Fruit fly (Drosophila melanogaster) whole organism, pupa: ENCODE results near the gene CG42346.
"Not testable (repeated sequence)": the region's sequence is repeated elsewhere in the genome, so short reads cannot be mapped to it uniquely, and the experiment has no call there.

ENCODE experiments used
- CG12605 ChIP-seq: fragments of 200-800 bp; sonication (Bioruptor generic); IDR thresholded peaks from 2 replicates; pipeline ENCODE4 v1.3.6; 2022; ENCODE audit warnings: missing biosample characterization, missing genetic modification characterization
- CG14655 ChIP-seq: fragments of 200-800 bp; sonication (Bioruptor generic); optimal IDR thresholded peaks from 3 replicates; lab custom pipeline; 2017; ENCODE audit warnings: mild to moderate bottlenecking, missing biosample characterization, missing genetic modification reagents, missing genetic modification characterization
- CG15710 ChIP-seq: fragments of 200-800 bp; sonication (Bioruptor generic); optimal IDR thresholded peaks from 2 replicates; lab custom pipeline; 2018; ENCODE audit warnings: missing biosample characterization, mild to moderate bottlenecking, missing genetic modification characterization, moderate library complexity
- CG4496 ChIP-seq: fragments of 200-800 bp; sonication (Bioruptor generic); IDR thresholded peaks from 3 replicates; pipeline ENCODE4 v1.3.6; 2022; ENCODE audit warnings: missing biosample characterization, missing genetic modification characterization
- CG8159 ChIP-seq: fragments of 200-800 bp; sonication (Bioruptor generic); optimal IDR thresholded peaks from 3 replicates; lab custom pipeline; 2018; ENCODE audit warnings: missing biosample characterization, mild to moderate bottlenecking, missing genetic modification characterization, moderate library complexity
- rn ChIP-seq: fragments of 200-800 bp; sonication (Bioruptor generic); IDR thresholded peaks from 2 replicates; pipeline ENCODE4 v1.3.6; 2022; ENCODE audit warnings: missing biosample characterization, missing genetic modification characterization

dm6 chrX:22811835-22812234 is 20.4 kb upstream of the CG42346 start, which contains the start of gene CG12446:
- TF ChIP-seq CG14655; CG8159 (tag; lab: Kevin White, UChicago); CG4496 (GFP tag; lab: Robert Waterston, UW); CG12605; rn (GFP tag; lab: Robert Waterston, UW); CG15710 (tag; lab: Kevin White, UChicago): not testable (repeated sequence)
